Fruit fly (Drosophila melanogaster) whole organism, wandering third instar larva: ENCODE data around the gene Fitm.

Source experiments
- Abd-B ChIP-seq: fragments of >200 bp; optimal IDR thresholded peaks from 2 replicates; lab custom pipeline; 2017; ENCODE audit warnings: missing biosample characterization, missing genetic modification characterization
- CG9705 ChIP-seq: fragments of 200-800 bp; sonication (Bioruptor generic); optimal IDR thresholded peaks from 2 replicates; lab custom pipeline; 2018; ENCODE audit warnings: missing biosample characterization, mild to moderate bottlenecking, missing genetic modification characterization
- CrebA ChIP-seq: fragments of 200-800 bp; sonication (Bioruptor generic); optimal IDR thresholded peaks from 2 replicates; lab custom pipeline; 2016; ENCODE audit warnings: missing biosample characterization, mild to moderate bottlenecking, missing genetic modification characterization, borderline replicate concordance
- Dif ChIP-seq: fragments of 200-275, 200-300 bp; sonication (Bioruptor generic); optimal IDR thresholded peaks from 2 replicates; lab custom pipeline; 2018; ENCODE audit warnings: missing biosample characterization, missing genetic modification characterization; ENCODE audit not compliant: partially characterized antibody
- HLH106 ChIP-seq: fragments of 200-800 bp; optimal IDR thresholded peaks from 3 replicates; lab custom pipeline; 2019; ENCODE audit warnings: missing biosample characterization, mild to moderate bottlenecking, missing genetic modification characterization, moderate library complexity
- Hnf4 ChIP-seq: fragments of 200-800 bp; sonication (Bioruptor generic); optimal IDR thresholded peaks from 2 replicates; lab custom pipeline; 2016; ENCODE audit warnings: missing biosample characterization, mild to moderate bottlenecking, missing genetic modification characterization
- Hr78 ChIP-seq: fragments of >200 bp; optimal IDR thresholded peaks from 2 replicates; lab custom pipeline; 2017; ENCODE audit warnings: missing biosample characterization, missing genetic modification characterization
- Hr83 ChIP-seq: fragments of 200-300 bp; sonication (Bioruptor generic); optimal IDR thresholded peaks from 2 replicates; lab custom pipeline; 2016; ENCODE audit warnings: missing biosample characterization, mild to moderate bottlenecking, missing genetic modification characterization, moderate library complexity; ENCODE audit not compliant: poor library complexity, severe bottlenecking
- Mio ChIP-seq: sonication (Bioruptor generic); optimal IDR thresholded peaks from 2 replicates; lab custom pipeline; 2016; ENCODE audit warnings: missing biosample characterization, missing genetic modification characterization
- Myc ChIP-seq: fragments of >200 bp; optimal IDR thresholded peaks from 2 replicates; lab custom pipeline; 2017
- OdsH ChIP-seq: fragments of 200-800 bp; sonication (Bioruptor generic); optimal IDR thresholded peaks from 2 replicates; lab custom pipeline; 2016; ENCODE audit warnings: missing biosample characterization, mild to moderate bottlenecking, missing genetic modification characterization
- Rel ChIP-seq, 2 experiments: fragments of 200-800 bp; sonication (Bioruptor generic) in 1 of 2; optimal IDR thresholded peaks; 2 replicates in 1 of 2; 3 replicates in 1 of 2; lab custom pipeline; 2016 to 2019; ENCODE audit warnings: mild to moderate bottlenecking in 2 of 2, missing biosample characterization in 2 of 2, missing genetic modification characterization in 2 of 2, moderate library complexity in 1 of 2
- Sp1 ChIP-seq: fragments of 200-800 bp; sonication (Bioruptor generic); optimal IDR thresholded peaks from 3 replicates; lab custom pipeline; 2019; ENCODE audit warnings: missing biosample characterization, mild to moderate bottlenecking, missing genetic modification characterization, moderate library complexity
- Vsx2 ChIP-seq: fragments of 200-300, 225-300 bp; sonication (Bioruptor generic); optimal IDR thresholded peaks from 2 replicates; lab custom pipeline; 2018; ENCODE audit warnings: missing biosample characterization, missing genetic modification characterization; ENCODE audit not compliant: partially characterized antibody
- br ChIP-seq: fragments of 200-800 bp; sonication (Bioruptor generic); optimal IDR thresholded peaks from 2 replicates; lab custom pipeline; 2016; ENCODE audit warnings: missing biosample characterization, missing genetic modification characterization
- brk ChIP-seq: fragments of 200-800 bp; sonication (Bioruptor generic); optimal IDR thresholded peaks from 2 replicates; lab custom pipeline; 2016; ENCODE audit warnings: missing biosample characterization, mild to moderate bottlenecking, missing genetic modification characterization
- dmrt93B ChIP-seq: fragments of 200-800 bp; sonication (Bioruptor generic); optimal IDR thresholded peaks from 2 replicates; lab custom pipeline; 2018; ENCODE audit warnings: missing biosample characterization, mild to moderate bottlenecking, missing genetic modification characterization
- dsf ChIP-seq: sonication (Bioruptor generic); optimal IDR thresholded peaks from 2 replicates; lab custom pipeline; 2016; ENCODE audit warnings: missing biosample characterization, missing genetic modification characterization, borderline replicate concordance
- ey ChIP-seq: fragments of 200-800 bp; sonication (Bioruptor generic); optimal IDR thresholded peaks from 2 replicates; lab custom pipeline; 2016; ENCODE audit warnings: missing biosample characterization, missing genetic modification characterization
- foxo ChIP-seq, 2 experiments: fragments of 200-800 bp; sonication (Bioruptor generic); optimal IDR thresholded peaks; 2 replicates in 1 of 2; 3 replicates in 1 of 2; lab custom pipeline; 2016 to 2017; ENCODE audit warnings: missing biosample characterization in 2 of 2, missing genetic modification characterization in 2 of 2
- fru ChIP-seq: fragments of 200-800 bp; sonication (Bioruptor generic); optimal IDR thresholded peaks from 3 replicates; lab custom pipeline; 2016; ENCODE audit warnings: missing biosample characterization, mild to moderate bottlenecking, missing genetic modification characterization
- h ChIP-seq: fragments of 200-800 bp; sonication (Bioruptor generic); optimal IDR thresholded peaks from 3 replicates; lab custom pipeline; 2016; ENCODE audit warnings: missing biosample characterization, mild to moderate bottlenecking, missing genetic modification characterization
- lola ChIP-seq: fragments of >200 bp; optimal IDR thresholded peaks from 2 replicates; lab custom pipeline; 2017; ENCODE audit warnings: missing biosample characterization, missing genetic modification characterization
- pan ChIP-seq: fragments of >200 bp; optimal IDR thresholded peaks from 2 replicates; lab custom pipeline; 2017
- psq ChIP-seq: fragments of 200-800 bp; sonication (Bioruptor generic); optimal IDR thresholded peaks from 3 replicates; lab custom pipeline; 2017; ENCODE audit warnings: missing biosample characterization, mild to moderate bottlenecking, missing genetic modification characterization, moderate library complexity
- rgr ChIP-seq: fragments of 200-800 bp; sonication (Bioruptor generic); optimal IDR thresholded peaks from 3 replicates; lab custom pipeline; 2016; ENCODE audit warnings: missing biosample characterization, mild to moderate bottlenecking, missing genetic modification characterization
- sage ChIP-seq: fragments of 200-800 bp; sonication (Bioruptor generic); optimal IDR thresholded peaks from 2 replicates; lab custom pipeline; 2016; ENCODE audit warnings: missing biosample characterization, mild to moderate bottlenecking, missing genetic modification characterization
- sv ChIP-seq: fragments of 200-800 bp; sonication (Bioruptor generic); optimal IDR thresholded peaks from 3 replicates; lab custom pipeline; 2016; ENCODE audit warnings: missing biosample characterization, missing genetic modification characterization
- tai ChIP-seq: sonication (Bioruptor generic); optimal IDR thresholded peaks from 2 replicates; lab custom pipeline; 2016; ENCODE audit warnings: missing biosample characterization, missing genetic modification characterization
- usp ChIP-seq: fragments of >200 bp; optimal IDR thresholded peaks from 2 replicates; lab custom pipeline; 2017; ENCODE audit warnings: missing biosample characterization, missing genetic modification characterization

Gene Fitm

DNA sequence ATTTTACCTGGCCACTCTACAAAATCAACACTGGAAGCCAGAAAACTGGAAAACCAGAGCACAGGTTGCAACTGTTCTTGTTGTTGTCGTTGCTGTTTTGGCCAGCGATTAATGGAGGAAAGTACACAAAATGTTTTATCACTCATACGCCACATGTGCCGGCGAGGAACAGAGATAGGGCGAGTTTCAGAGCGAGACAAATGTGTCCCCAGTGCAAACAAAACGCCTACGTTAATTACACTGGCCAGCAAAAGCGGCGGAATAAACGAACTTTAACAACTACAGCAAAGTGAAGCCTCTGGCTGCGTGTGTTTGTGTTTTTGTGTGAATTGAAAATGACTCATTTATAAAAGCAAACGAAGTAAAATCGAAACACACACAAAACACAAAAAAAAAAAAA, 34.3 kb upstream of the Fitm start:
- TF ChIP-seq h = peak; percentile 34
- no peak for TF ChIP-seq Hnf4 (GFP tag; lab: Kevin White, UChicago)
- TF ChIP-seq Rel (GFP tag; optimal IDR thresholded peaks at IDR 0.05; lab: Kevin White, UChicago) = no peak
- TF ChIP-seq Rel (tag; optimal IDR thresholded peaks at IDR 0.05; lab: Kevin White, UChicago) = peak; percentile 91
- no peak for TF ChIP-seq fru (GFP tag; lab: Kevin White, UChicago)
- peak; percentile 32 for TF ChIP-seq psq (GFP tag; lab: Kevin White, UChicago)
- TF ChIP-seq OdsH (GFP tag; lab: Kevin White, UChicago) = peak; percentile 16
- TF ChIP-seq dmrt93B = no peak
- TF ChIP-seq, all 38 proteins: peak for 4

DNA sequence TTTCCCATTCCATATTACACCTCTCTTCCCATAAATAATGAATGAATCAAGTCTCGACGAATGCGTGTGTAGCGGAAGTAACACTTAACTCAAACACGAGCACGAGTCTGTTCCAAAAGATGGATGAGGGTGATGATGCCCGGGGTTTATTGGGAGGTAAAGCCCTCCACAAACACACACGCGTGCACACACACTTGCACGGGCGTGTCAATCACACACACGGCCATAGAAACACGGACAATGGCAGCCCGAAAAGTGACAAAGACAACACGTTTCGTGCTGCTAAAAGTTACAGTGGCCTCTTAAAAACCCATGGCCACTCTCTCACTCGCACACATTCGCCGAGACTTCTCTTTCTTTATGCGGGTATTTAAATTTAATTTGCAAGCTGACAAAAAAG, 33.0 kb upstream of the Fitm start:
- no peak for TF ChIP-seq dmrt93B
- no peak for TF ChIP-seq CG9705 (GFP tag; lab: Kevin White, UChicago)
- TF ChIP-seq usp (GFP tag; lab: Kevin White, UChicago) = no peak
- TF ChIP-seq Dif (GFP tag; lab: Kevin White, UChicago) = no peak
- TF ChIP-seq psq (GFP tag; lab: Kevin White, UChicago) = no peak
- no peak for TF ChIP-seq Myc (lab: Kevin White, UChicago)
- TF ChIP-seq OdsH (GFP tag; lab: Kevin White, UChicago) = no peak
- TF ChIP-seq tai (GFP tag; lab: Kevin White, UChicago) = no peak
- no peak for TF ChIP-seq pan (lab: Kevin White, UChicago)
- TF ChIP-seq HLH106 = no peak
- TF ChIP-seq rgr (GFP tag; lab: Kevin White, UChicago) = no peak

DNA sequence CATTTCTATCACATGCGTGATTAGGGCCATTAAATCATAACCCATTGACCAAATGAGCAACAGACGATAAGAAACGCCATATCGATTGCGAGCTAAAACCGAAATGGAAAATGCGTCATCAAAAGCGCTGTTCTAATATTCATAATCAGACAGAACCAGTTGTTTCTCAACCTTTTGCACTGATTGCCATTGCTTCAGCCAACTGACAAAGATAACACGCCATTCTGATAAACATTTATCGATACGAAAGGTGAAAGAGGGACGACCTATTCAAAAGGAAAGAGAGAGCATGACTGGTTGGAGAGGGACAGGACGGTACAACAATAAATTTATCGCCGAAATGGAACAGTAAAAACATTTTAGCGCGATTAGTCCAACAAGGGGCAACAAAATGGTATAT, 30.9 kb upstream of the Fitm start:
- TF ChIP-seq Hr83 (GFP tag; lab: Kevin White, UChicago) (peak; percentile 17), Abd-B (GFP tag; lab: Kevin White, UChicago) (no peak), sage (GFP tag; lab: Kevin White, UChicago) (no peak), Mio (GFP tag; lab: Kevin White, UChicago) (no peak), brk (GFP tag; lab: Kevin White, UChicago) (peak; percentile 23), br (GFP tag; lab: Kevin White, UChicago) (peak; percentile 41), Dif (GFP tag; lab: Kevin White, UChicago) (no peak), dsf (GFP tag; lab: Kevin White, UChicago) (no peak), Sp1 (GFP tag; lab: Kevin White, UChicago) (no peak), h (peak; percentile 32), CrebA (GFP tag; lab: Kevin White, UChicago) (peak; percentile 56), Hnf4 (GFP tag; lab: Kevin White, UChicago) (peak; percentile 38), psq (GFP tag; lab: Kevin White, UChicago) (peak; percentile 9), Rel (GFP tag; optimal IDR thresholded peaks at IDR 0.05; lab: Kevin White, UChicago) (no peak), Rel (tag; optimal IDR thresholded peaks at IDR 0.05; lab: Kevin White, UChicago) (peak; percentile 72)

DNA sequence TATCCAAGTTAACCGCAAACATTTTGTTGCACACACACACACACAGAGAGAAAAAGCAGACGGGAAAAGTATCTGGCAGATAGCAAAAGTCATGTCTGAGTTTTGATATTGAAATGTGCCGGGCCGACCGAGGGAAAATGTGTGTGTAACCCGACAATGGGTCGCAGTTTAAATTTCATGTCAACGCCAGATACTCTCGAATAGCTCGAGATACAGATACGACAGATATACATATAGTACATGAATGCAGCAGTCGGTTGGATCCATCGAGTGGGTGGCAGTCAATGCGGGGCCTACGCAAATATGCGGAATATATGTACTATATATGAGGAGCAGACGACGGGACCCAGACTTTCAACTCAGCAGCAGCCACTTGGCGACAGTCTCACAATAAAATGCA, 30.2 kb upstream of the Fitm start:
- TF ChIP-seq sage (GFP tag; lab: Kevin White, UChicago) (no peak), Dif (GFP tag; lab: Kevin White, UChicago) (no peak), ey (GFP tag; lab: Kevin White, UChicago) (no peak), Myc (lab: Kevin White, UChicago) (no peak), pan (lab: Kevin White, UChicago) (no peak), dmrt93B (no peak), Sp1 (GFP tag; lab: Kevin White, UChicago) (no peak), rgr (GFP tag; lab: Kevin White, UChicago) (no peak), CrebA (GFP tag; lab: Kevin White, UChicago) (no peak), brk (GFP tag; lab: Kevin White, UChicago) (no peak), tai (GFP tag; lab: Kevin White, UChicago) (no peak), CG9705 (GFP tag; lab: Kevin White, UChicago) (no peak), lola (no peak), Hr78 (no peak), foxo (GFP tag; optimal IDR thresholded peaks at IDR 0.05; lab: Kevin White, UChicago) (no peak), Vsx2 (GFP tag; lab: Kevin White, UChicago) (no peak)

DNA sequence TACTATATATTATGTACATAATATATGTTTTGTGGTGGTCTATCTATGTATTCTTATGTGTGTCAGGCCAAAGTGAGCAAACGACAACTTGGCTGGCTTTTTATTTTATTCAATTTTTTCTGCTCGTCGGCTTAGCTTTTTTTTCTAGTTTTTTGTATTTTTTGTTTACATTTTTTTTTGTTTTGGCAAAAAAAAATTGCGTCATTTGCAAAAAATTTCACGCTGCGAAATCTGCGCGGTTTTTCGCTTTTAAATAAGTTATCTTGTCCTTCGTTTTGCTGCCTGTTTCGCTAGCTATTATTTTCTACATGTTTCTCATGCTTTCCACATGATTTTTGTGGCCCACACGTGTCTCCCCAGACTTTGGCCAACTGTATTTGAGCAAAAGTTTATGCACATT, 26.6 kb upstream of the Fitm start:
- TF ChIP-seq psq (GFP tag; lab: Kevin White, UChicago) (no peak), usp (GFP tag; lab: Kevin White, UChicago) (no peak), Hnf4 (GFP tag; lab: Kevin White, UChicago) (no peak), ey (GFP tag; lab: Kevin White, UChicago) (no peak), br (GFP tag; lab: Kevin White, UChicago) (no peak), fru (GFP tag; lab: Kevin White, UChicago) (no peak), sv (GFP tag; lab: Kevin White, UChicago) (no peak), sage (GFP tag; lab: Kevin White, UChicago) (no peak), CG9705 (GFP tag; lab: Kevin White, UChicago) (no peak), Mio (GFP tag; lab: Kevin White, UChicago) (no peak)
- TF ChIP-seq, all 38 proteins: peak for 0
